Worm (Caenorhabditis elegans) whole organism, young adult: Measurements from ENCODE around the gene C09F12.3.
A peak's percentile ranks its signal among the peaks of the same experiment; 100 is the strongest.

ENCODE experiments used
- B0035.1 ChIP-seq: sonication (generic microtip); optimal IDR thresholded peaks from 2 replicates; lab custom pipeline; 2016; ENCODE audit warnings: missing genetic modification characterization, mild to moderate bottlenecking, missing compliant biosample characterization, missing genotype, missing genetic modification reagents
- B0336.3 ChIP-seq: fragments of 200-800 bp; sonication (Bioruptor generic); IDR thresholded peaks from 2 replicates; pipeline ENCODE4 v1.3.6; 2022; ENCODE audit warnings: missing genetic modification characterization, missing compliant biosample characterization
- F10E7.11 ChIP-seq: sonication (generic microtip); optimal IDR thresholded peaks from 2 replicates; lab custom pipeline; 2017; ENCODE audit warnings: mild to moderate bottlenecking, missing genetic modification characterization, moderate library complexity, missing compliant biosample characterization
- F57A8.1 ChIP-seq: fragments of 200-800 bp; sonication (Bioruptor generic); optimal IDR thresholded peaks from 2 replicates; lab custom pipeline; 2018; ENCODE audit warnings: mild to moderate bottlenecking, missing genetic modification characterization, moderate library complexity, missing compliant biosample characterization
- F57C9.4 ChIP-seq: sonication (generic microtip); optimal IDR thresholded peaks from 2 replicates; lab custom pipeline; 2017; ENCODE audit warnings: mild to moderate bottlenecking, missing genetic modification characterization, missing compliant biosample characterization
- K12H6.12 ChIP-seq: fragments of 200-800 bp; sonication (Bioruptor generic); optimal IDR thresholded peaks from 2 replicates; lab custom pipeline; 2018; ENCODE audit warnings: mild to moderate bottlenecking, missing genetic modification characterization, missing compliant biosample characterization
- Y67H2A.10 ChIP-seq: fragments of 200-800 bp; sonication (Bioruptor generic); conservative IDR thresholded peaks from 2 replicates; pipeline ENCODE4 v1.3.6; 2022; ENCODE audit warnings: missing genetic modification reagents, missing genetic modification characterization, missing compliant biosample characterization
- ZK185.1 ChIP-seq: sonication (generic microtip); optimal IDR thresholded peaks from 2 replicates; lab custom pipeline; 2016; ENCODE audit warnings: mild to moderate bottlenecking, missing genetic modification characterization, missing compliant biosample characterization; ENCODE audit not compliant: poor library complexity, severe bottlenecking
- ama-1 ChIP-seq, 3 experiments: fragments of 150-350 bp in 1 of 3; sonication (generic microtip) in 2 of 3; optimal IDR thresholded peaks; 2 replicates each; lab custom pipeline; 2014 to 2018; ENCODE audit warnings: missing biosample characterization in 2 of 3, missing genetic modification characterization in 2 of 3, missing genetic modification reagents in 2 of 3
- ceh-40 ChIP-seq: fragments of 200-800 bp; sonication (Bioruptor generic); IDR thresholded peaks from 2 replicates; pipeline ENCODE4 v1.3.6; 2022; ENCODE audit warnings: missing genetic modification characterization, missing compliant biosample characterization
- chd-7 ChIP-seq: sonication (generic microtip); optimal IDR thresholded peaks from 2 replicates; lab custom pipeline; 2016; ENCODE audit warnings: mild to moderate bottlenecking, missing genetic modification characterization, moderate library complexity, missing compliant biosample characterization
- die-1 ChIP-seq: sonication (generic microtip); optimal IDR thresholded peaks from 2 replicates; lab custom pipeline; 2016; ENCODE audit warnings: missing genotype, mild to moderate bottlenecking, missing genetic modification characterization, missing compliant biosample characterization
- dox-1 ChIP-seq: fragments of 200-800 bp; sonication (Bioruptor generic); IDR thresholded peaks from 2 replicates; pipeline ENCODE4 v1.3.6; 2022; ENCODE audit warnings: missing genetic modification reagents, missing genetic modification characterization, missing compliant biosample characterization
- dpff-1 ChIP-seq: sonication (generic microtip); optimal IDR thresholded peaks from 2 replicates; lab custom pipeline; 2017; ENCODE audit warnings: mild to moderate bottlenecking, missing genetic modification characterization, missing compliant biosample characterization
- dpl-1 ChIP-seq: fragments of 150-350 bp; optimal IDR thresholded peaks from 2 replicates; lab custom pipeline; 2014; ENCODE audit warnings: missing biosample characterization, missing genetic modification reagents, missing genetic modification characterization
- hlh-26 ChIP-seq: fragments of 200-800 bp; sonication (Bioruptor generic); conservative IDR thresholded peaks from 2 replicates; pipeline ENCODE4 v1.3.6; 2022; ENCODE audit warnings: missing genetic modification reagents, missing genetic modification characterization, missing compliant biosample characterization
- hmg-20 ChIP-seq: fragments of 200-800 bp; sonication (Bioruptor generic); IDR thresholded peaks from 2 replicates; pipeline ENCODE4 v1.3.6; 2022; ENCODE audit warnings: missing genetic modification reagents, missing genetic modification characterization, missing compliant biosample characterization
- lag-1 ChIP-seq: fragments of 200-800 bp; sonication (Bioruptor generic); IDR thresholded peaks from 2 replicates; pipeline ENCODE4 v1.3.6; 2022; ENCODE audit warnings: missing genetic modification reagents, missing genetic modification characterization, missing compliant biosample characterization
- lin-26 ChIP-seq: fragments of 200-800 bp; sonication (Bioruptor generic); IDR thresholded peaks from 2 replicates; pipeline ENCODE4 v1.3.6; 2022; ENCODE audit warnings: missing genetic modification reagents, missing genetic modification characterization, missing compliant biosample characterization
- lin-40 ChIP-seq: sonication (generic microtip); optimal IDR thresholded peaks from 2 replicates; lab custom pipeline; 2016; ENCODE audit warnings: missing genetic modification characterization, mild to moderate bottlenecking, missing compliant biosample characterization, missing genotype, missing genetic modification reagents
- lsl-1 ChIP-seq: fragments of 200-800 bp; sonication (Bioruptor generic); optimal IDR thresholded peaks from 2 replicates; lab custom pipeline; 2018; ENCODE audit warnings: mild to moderate bottlenecking, missing genetic modification characterization, moderate library complexity, missing compliant biosample characterization
- nfyb-1 ChIP-seq: fragments of 200-800 bp; sonication (Bioruptor generic); IDR thresholded peaks from 2 replicates; pipeline ENCODE4 v1.3.6; 2022; ENCODE audit warnings: missing genetic modification reagents, missing genetic modification characterization, missing compliant biosample characterization
- nhr-90 ChIP-seq: sonication (generic microtip); optimal IDR thresholded peaks from 2 replicates; lab custom pipeline; 2016; ENCODE audit warnings: missing genotype, mild to moderate bottlenecking, missing genetic modification characterization, missing compliant biosample characterization
- repo-1 ChIP-seq: sonication (generic microtip); optimal IDR thresholded peaks from 2 replicates; lab custom pipeline; 2017; ENCODE audit warnings: mild to moderate bottlenecking, missing genetic modification characterization, missing compliant biosample characterization
- snpc-1.1 ChIP-seq: sonication (generic microtip); optimal IDR thresholded peaks from 2 replicates; lab custom pipeline; 2017; ENCODE audit warnings: missing genetic modification characterization, mild to moderate bottlenecking, missing compliant biosample characterization, antibody characterized with exemption, moderate library complexity, missing genotype, missing genetic modification reagents; ENCODE audit not compliant: insufficient read depth
- snpc-1.3 ChIP-seq: sonication (generic microtip); optimal IDR thresholded peaks from 2 replicates; lab custom pipeline; 2017; ENCODE audit warnings: missing genetic modification characterization, mild to moderate bottlenecking, missing compliant biosample characterization, antibody characterized with exemption, moderate library complexity, missing genotype, missing genetic modification reagents; ENCODE audit not compliant: insufficient read depth
- tbx-9 ChIP-seq: sonication (generic microtip); optimal IDR thresholded peaks from 2 replicates; lab custom pipeline; 2016; ENCODE audit warnings: borderline replicate concordance, missing genetic modification characterization, inconsistent platforms, missing compliant biosample characterization
- unc-130 ChIP-seq: sonication (generic microtip); optimal IDR thresholded peaks from 2 replicates; lab custom pipeline; 2016; ENCODE audit warnings: missing genetic modification reagents, missing genetic modification characterization, missing compliant biosample characterization
- zfh-2 ChIP-seq: fragments of 200-800 bp; sonication (Bioruptor generic); conservative IDR thresholded peaks from 2 replicates; pipeline ENCODE4 v1.3.6; 2022; ENCODE audit warnings: missing genetic modification reagents, missing genetic modification characterization, missing compliant biosample characterization

C09F12.3 gene

ce11 chrX:11076491-11076890 lies 33.8 kb upstream of the C09F12.3 start, which contains the start of gene W04G3.12:
W04G3.12 (minus strand) TSS chrX:11076801.
- TF ChIP-seq nfyb-1 (GFP tag; lab: Robert Waterston, UW) (no peak), F57A8.1 (no peak), F57C9.4 (tag; lab: Kevin White, UChicago) (no peak), lin-26 (GFP tag; lab: Robert Waterston, UW) (no peak), Y67H2A.10 (GFP tag; lab: Robert Waterston, UW) (no peak), chd-7 (tag; lab: Kevin White, UChicago) (no peak), hmg-20 (GFP tag; lab: Robert Waterston, UW) (no peak), dpff-1 (no peak), ama-1 (optimal IDR thresholded peaks at IDR 0.05; lab: Kevin White, UChicago) (no peak), ama-1 (GFP tag; optimal IDR thresholded peaks at IDR 0.05; lab: Kevin White, UChicago) (no peak), B0336.3 (GFP tag; lab: Robert Waterston, UW) (no peak), snpc-1.1 (tag; lab: Kevin White, UChicago) (no peak)

DNA sequence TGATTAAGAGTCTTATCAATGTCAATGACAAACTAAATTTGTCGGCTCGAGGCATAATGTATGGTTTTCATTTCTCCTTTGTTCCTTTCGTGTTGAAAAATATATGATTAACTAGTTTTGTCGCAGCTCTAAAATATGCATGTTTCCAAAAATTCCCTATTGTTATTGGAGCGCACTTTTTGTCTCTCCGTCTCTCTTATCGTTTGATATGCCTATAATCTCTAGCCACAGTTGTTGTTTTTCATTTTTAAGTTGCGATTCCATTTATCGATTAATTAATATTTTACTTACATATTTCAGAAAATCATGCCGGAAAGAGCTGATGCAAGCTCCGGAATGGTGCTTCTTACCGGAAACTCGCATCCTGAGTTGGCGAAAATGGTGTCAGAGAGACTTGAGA lies 30.7 kb upstream of the C09F12.3 start, which contains the start of gene W04G3.5:
Gene W04G3.5 (plus strand): TSS at position 301 of the 400 bp plus-strand sequence.
- TF ChIP-seq lsl-1 (GFP tag; lab: Kevin White, UChicago) = no peak
- no peak for TF ChIP-seq ceh-40 (GFP tag; lab: Robert Waterston, UW)
- no peak for TF ChIP-seq hlh-26
- no peak for TF ChIP-seq die-1 (tag; lab: Kevin White, UChicago)

DNA sequence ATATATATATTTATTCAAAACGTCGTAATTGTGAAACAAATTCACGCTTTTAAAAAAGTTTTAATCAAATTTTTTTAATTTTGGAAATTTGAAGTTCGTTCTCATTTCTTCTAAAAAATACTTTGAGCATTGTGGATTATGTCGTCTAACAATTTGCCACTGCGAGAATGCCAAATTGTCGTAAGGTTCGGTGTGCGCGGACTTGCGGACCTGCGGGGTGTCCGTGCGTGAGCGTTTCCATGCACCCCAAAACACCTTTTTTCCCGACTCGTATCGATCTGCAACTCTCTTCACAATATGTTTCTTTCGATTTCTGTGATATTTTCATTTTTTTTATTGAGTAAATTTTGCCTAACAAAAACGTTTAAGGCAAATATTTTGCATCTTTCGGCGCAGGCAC lies 30.0 kb upstream of the C09F12.3 start:
- TF ChIP-seq F57A8.1 (no peak), F10E7.11 (tag; lab: Kevin White, UChicago) (no peak), repo-1 (tag; lab: Kevin White, UChicago) (no peak)

DNA sequence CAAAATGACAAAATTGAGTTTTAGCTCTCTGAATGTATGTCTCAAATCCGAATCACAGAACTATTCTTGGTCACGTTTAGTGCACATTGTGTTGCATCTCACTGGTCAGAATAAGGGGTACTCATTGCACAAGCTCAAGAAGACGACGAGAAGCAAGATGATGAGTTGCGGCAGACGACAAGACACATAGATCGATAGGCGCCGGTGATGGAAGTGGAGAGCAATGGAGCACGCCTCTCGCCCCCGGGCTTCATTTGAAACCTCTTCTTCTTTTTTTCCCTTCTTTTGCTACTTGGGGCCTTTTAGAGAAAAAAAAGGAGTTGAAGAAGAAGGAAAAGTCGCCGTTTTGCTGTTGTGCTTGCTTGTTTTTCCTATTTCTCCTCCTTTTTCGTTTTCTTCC lies 25.7 kb upstream of the C09F12.3 start, which contains the start of gene apt-9:
Gene apt-9 (plus strand): TSS at position 194 of the 400 bp plus-strand sequence.
- TF ChIP-seq K12H6.12 (tag; lab: Kevin White, UChicago) (peak; percentile 20), zfh-2 (GFP tag; lab: Robert Waterston, UW) (peak; percentile 59), tbx-9 (no peak)

- no peak for TF ChIP-seq lin-40 (tag; lab: Kevin White, UChicago)
- no peak for TF ChIP-seq lag-1 (GFP tag; lab: Robert Waterston, UW)
- TF ChIP-seq dox-1 (GFP tag; lab: Robert Waterston, UW) = no peak
- no peak for TF ChIP-seq B0035.1 (tag; lab: Kevin White, UChicago)
- TF ChIP-seq ZK185.1 (tag; lab: Kevin White, UChicago) = no peak
- TF ChIP-seq repo-1 (tag; lab: Kevin White, UChicago) = no peak
These were observed 24.6 kb upstream of the C09F12.3 start for ce11 chrX:11067256-11067655.

- TF ChIP-seq snpc-1.3 (tag; lab: Kevin White, UChicago) = no peak
- no peak for TF ChIP-seq snpc-1.1 (tag; lab: Kevin White, UChicago)
- no peak for TF ChIP-seq nhr-90 (tag; lab: Kevin White, UChicago)
- no peak for TF ChIP-seq unc-130 (GFP tag; lab: Kevin White, UChicago)
- no peak for TF ChIP-seq dpl-1
These were observed 22.1 kb upstream of the C09F12.3 start, which contains the start of gene lpr-4 for ce11 chrX:11064799-11065198. lpr-4 (plus strand) TSS chrX:11065126.
